Fruit fly (Drosophila melanogaster) whole organism, embryonic: Measurements from ENCODE around the gene stg.

Experiments
- Abd-B ChIP-seq: fragments of 200-800 bp; sonication (Bioruptor generic); optimal IDR thresholded peaks from 2 replicates; lab custom pipeline; 2018; ENCODE audit warnings: missing biosample characterization, mild to moderate bottlenecking, missing genetic modification characterization, moderate library complexity
- Atf-2 ChIP-seq: fragments of 200-800 bp; sonication (Bioruptor generic); optimal IDR thresholded peaks from 2 replicates; lab custom pipeline; 2016; ENCODE audit warnings: missing biosample characterization, missing genetic modification characterization
- CG1024 ChIP-seq: fragments of 200-800 bp; sonication (Bioruptor generic); IDR thresholded peaks from 2 replicates; pipeline ENCODE4 v1.3.6; 2022; ENCODE audit warnings: missing biosample characterization, missing genetic modification characterization
- CG12299 ChIP-seq: fragments of 200-800 bp; sonication (Bioruptor generic); optimal IDR thresholded peaks from 2 replicates; lab custom pipeline; 2018; ENCODE audit warnings: missing biosample characterization, mild to moderate bottlenecking, missing genetic modification characterization
- CG14050 ChIP-seq: fragments of 200-800 bp; sonication (Bioruptor generic); IDR thresholded peaks from 3 replicates; pipeline ENCODE4 v1.3.6; 2022; ENCODE audit warnings: missing biosample characterization, missing genetic modification characterization
- CG15479 ChIP-seq: fragments of 200-800 bp; sonication (Bioruptor generic); optimal IDR thresholded peaks from 3 replicates; lab custom pipeline; 2019; ENCODE audit warnings: missing biosample characterization, mild to moderate bottlenecking, missing genetic modification characterization, moderate library complexity
- CG15514 ChIP-seq: fragments of 200-800 bp; sonication (Bioruptor generic); optimal IDR thresholded peaks from 3 replicates; lab custom pipeline; 2017; ENCODE audit warnings: missing biosample characterization, missing genetic modification characterization, mild to moderate bottlenecking, moderate library complexity, missing genetic modification reagents
- CG1602 ChIP-seq: fragments of 200-800 bp; sonication (Bioruptor generic); optimal IDR thresholded peaks from 3 replicates; lab custom pipeline; 2016; ENCODE audit warnings: missing biosample characterization, missing genetic modification characterization
- CG1647 ChIP-seq: fragments of 200-800 bp; sonication (Bioruptor generic); optimal IDR thresholded peaks from 3 replicates; lab custom pipeline; 2016; ENCODE audit warnings: missing biosample characterization, missing genetic modification characterization
- CG16779 ChIP-seq: fragments of 200-800 bp; sonication (Bioruptor generic); IDR thresholded peaks from 2 replicates; pipeline ENCODE4 v1.3.6; 2022; ENCODE audit warnings: missing biosample characterization, missing genetic modification characterization
- CG1792 ChIP-seq: fragments of 200-800 bp; sonication (Bioruptor generic); optimal IDR thresholded peaks from 2 replicates; lab custom pipeline; 2016; ENCODE audit warnings: missing biosample characterization, missing genetic modification characterization
- CG18476 ChIP-seq: fragments of 200-800 bp; sonication (Bioruptor generic); optimal IDR thresholded peaks from 2 replicates; lab custom pipeline; 2016; ENCODE audit warnings: missing biosample characterization, mild to moderate bottlenecking, missing genetic modification characterization
- CG2889 ChIP-seq: fragments of 200-800 bp; sonication (Bioruptor generic); IDR thresholded peaks from 3 replicates; pipeline ENCODE4 v1.3.6; 2022; ENCODE audit warnings: missing biosample characterization, missing genetic modification characterization
- CG33213 ChIP-seq: fragments of 200-800 bp; sonication (Bioruptor generic); optimal IDR thresholded peaks from 3 replicates; lab custom pipeline; 2016; ENCODE audit warnings: missing biosample characterization, missing genetic modification characterization
- CG4707 ChIP-seq: fragments of 200-800 bp; sonication (Bioruptor generic); optimal IDR thresholded peaks from 2 replicates; lab custom pipeline; 2018; ENCODE audit warnings: missing biosample characterization, mild to moderate bottlenecking, missing genetic modification characterization, moderate library complexity
- CG4820 ChIP-seq: fragments of 200-800 bp; sonication (Bioruptor generic); optimal IDR thresholded peaks from 3 replicates; lab custom pipeline; 2016; ENCODE audit warnings: missing biosample characterization, missing genetic modification characterization
- CG6854 ChIP-seq: fragments of 200-800 bp; sonication (Bioruptor generic); optimal IDR thresholded peaks from 3 replicates; lab custom pipeline; 2017; ENCODE audit warnings: missing biosample characterization, mild to moderate bottlenecking, missing genetic modification characterization
- CG7357 ChIP-seq: fragments of 200-800 bp; sonication (Bioruptor generic); IDR thresholded peaks from 3 replicates; pipeline ENCODE4 v1.3.6; 2022; ENCODE audit warnings: missing biosample characterization, missing genetic modification characterization
- CG7372 ChIP-seq: fragments of 200-800 bp; sonication (Bioruptor generic); IDR thresholded peaks from 2 replicates; pipeline ENCODE4 v1.3.6; 2022; ENCODE audit warnings: missing biosample characterization, missing genetic modification characterization
- CG7556 ChIP-seq: fragments of 200-800 bp; sonication (Bioruptor generic); optimal IDR thresholded peaks from 2 replicates; lab custom pipeline; 2017; ENCODE audit warnings: missing biosample characterization, mild to moderate bottlenecking, missing genetic modification characterization
- CG9609 ChIP-seq: fragments of 200-800 bp; sonication (Bioruptor generic); optimal IDR thresholded peaks from 3 replicates; lab custom pipeline; 2016; ENCODE audit warnings: missing biosample characterization, missing genetic modification characterization
- CkIIα-i1 ChIP-seq: fragments of 200-800 bp; sonication (Bioruptor generic); IDR thresholded peaks from 2 replicates; pipeline ENCODE4 v1.3.6; 2022; ENCODE audit warnings: missing biosample characterization, missing genetic modification characterization
- CrebB ChIP-seq: fragments of 200-800 bp; sonication (Bioruptor generic); optimal IDR thresholded peaks from 3 replicates; lab custom pipeline; 2018; ENCODE audit warnings: missing biosample characterization, mild to moderate bottlenecking, missing genetic modification characterization
- Fer1 ChIP-seq: fragments of 200-800 bp; sonication (Bioruptor generic); optimal IDR thresholded peaks from 2 replicates; lab custom pipeline; 2017; ENCODE audit warnings: missing biosample characterization, mild to moderate bottlenecking, missing genetic modification characterization
- HHEX ChIP-seq: fragments of 200-800 bp; sonication (Bioruptor generic); optimal IDR thresholded peaks from 3 replicates; lab custom pipeline; 2017; ENCODE audit warnings: missing biosample characterization, mild to moderate bottlenecking, missing genetic modification characterization, missing genetic modification reagents
- HLH3B ChIP-seq: fragments of 200-800 bp; sonication (Bioruptor generic); IDR thresholded peaks from 2 replicates; pipeline ENCODE4 v1.3.6; 2022; ENCODE audit warnings: missing biosample characterization, missing genetic modification characterization
- Hey ChIP-seq: fragments of 200-800 bp; sonication (Bioruptor generic); optimal IDR thresholded peaks from 3 replicates; lab custom pipeline; 2018; ENCODE audit warnings: missing biosample characterization, mild to moderate bottlenecking, missing genetic modification characterization
- NfI ChIP-seq: fragments of 200-800 bp; sonication (Bioruptor generic); optimal IDR thresholded peaks from 3 replicates; lab custom pipeline; 2018; ENCODE audit warnings: missing biosample characterization, mild to moderate bottlenecking, missing genetic modification characterization, moderate library complexity
- TFAM ChIP-seq: fragments of 200-800 bp; sonication (Bioruptor generic); optimal IDR thresholded peaks from 2 replicates; lab custom pipeline; 2017; ENCODE audit warnings: missing biosample characterization, missing genetic modification characterization, inconsistent platforms
- bab2 ChIP-seq: fragments of 200-800 bp; sonication (Bioruptor generic); optimal IDR thresholded peaks from 2 replicates; lab custom pipeline; 2016; ENCODE audit warnings: missing biosample characterization, missing genetic modification characterization
- bigmax ChIP-seq: fragments of 200-800 bp; sonication (Bioruptor generic); optimal IDR thresholded peaks from 2 replicates; lab custom pipeline; 2018; ENCODE audit warnings: missing biosample characterization, mild to moderate bottlenecking, missing genetic modification characterization
- cato ChIP-seq: fragments of 200-800 bp; sonication (Bioruptor generic); optimal IDR thresholded peaks from 2 replicates; lab custom pipeline; 2016; ENCODE audit warnings: missing biosample characterization, missing genetic modification characterization, borderline replicate concordance
- chm ChIP-seq: fragments of 200-800 bp; sonication (Bioruptor generic); IDR thresholded peaks from 2 replicates; pipeline ENCODE4 v1.3.6; 2022; ENCODE audit warnings: missing biosample characterization, missing genetic modification characterization
- danr ChIP-seq: fragments of 200-800 bp; sonication (Bioruptor generic); IDR thresholded peaks from 2 replicates; pipeline ENCODE4 v1.3.6; 2022; ENCODE audit warnings: missing biosample characterization, missing genetic modification characterization
- ems ChIP-seq: fragments of 200-800 bp; sonication (Bioruptor generic); optimal IDR thresholded peaks from 3 replicates; lab custom pipeline; 2016; ENCODE audit warnings: missing biosample characterization, missing genetic modification characterization
- eve ChIP-seq, 2 experiments: fragments of >200 bp; optimal IDR thresholded peaks; 2 replicates each; lab custom pipeline; 2017; ENCODE audit warnings: missing biosample characterization in 2 of 2, missing genetic modification characterization in 2 of 2
- gcm2 ChIP-seq: fragments of 200-800 bp; sonication (Bioruptor generic); optimal IDR thresholded peaks from 2 replicates; lab custom pipeline; 2016; ENCODE audit warnings: missing biosample characterization, missing genetic modification characterization
- lov ChIP-seq, 2 experiments: fragments of 200-800 bp in 1 of 2; fragments of >200 bp in 1 of 2; sonication (Bioruptor generic) in 1 of 2; IDR thresholded peaks in 1 of 2; optimal IDR thresholded peaks in 1 of 2; 2 replicates in 1 of 2; 3 replicates in 1 of 2; pipeline versions ENCODE4 v1.3.6 to Lab custom; 2017 to 2022; ENCODE audit warnings: missing biosample characterization in 1 of 2, missing genetic modification characterization in 1 of 2
- maf-S ChIP-seq: fragments of 200-800 bp; sonication (Bioruptor generic); optimal IDR thresholded peaks from 2 replicates; lab custom pipeline; 2016; ENCODE audit warnings: missing biosample characterization, missing genetic modification characterization
- nmo ChIP-seq: fragments of 200-800 bp; sonication (Bioruptor generic); optimal IDR thresholded peaks from 2 replicates; lab custom pipeline; 2018; ENCODE audit warnings: missing biosample characterization, mild to moderate bottlenecking, missing genetic modification characterization, moderate library complexity
- pho ChIP-seq: fragments of 200-800 bp; sonication (Bioruptor generic); optimal IDR thresholded peaks from 2 replicates; lab custom pipeline; 2016; ENCODE audit warnings: missing biosample characterization, missing genetic modification characterization
- pzg ChIP-seq: fragments of 200-800 bp; sonication (Bioruptor generic); optimal IDR thresholded peaks from 3 replicates; lab custom pipeline; 2018; ENCODE audit warnings: missing biosample characterization, mild to moderate bottlenecking, missing genetic modification characterization, moderate library complexity
- sens-2 ChIP-seq: fragments of 200-800 bp; sonication (Bioruptor generic); IDR thresholded peaks from 2 replicates; pipeline ENCODE4 v1.3.6; 2022; ENCODE audit warnings: missing biosample characterization, missing genetic modification characterization
- sim ChIP-seq: fragments of 200-800 bp; sonication (Bioruptor generic); IDR thresholded peaks from 2 replicates; pipeline ENCODE4 v1.3.6; 2022; ENCODE audit warnings: missing biosample characterization, missing genetic modification characterization
- ssp ChIP-seq: fragments of 200-800 bp; sonication (Bioruptor generic); IDR thresholded peaks from 2 replicates; pipeline ENCODE4 v1.3.6; 2022; ENCODE audit warnings: missing biosample characterization, missing genetic modification characterization
- twi ChIP-seq: fragments of 200-800 bp; optimal IDR thresholded peaks from 2 replicates; lab custom pipeline; 2019; ENCODE audit warnings: missing biosample characterization, mild to moderate bottlenecking, missing genetic modification characterization, moderate library complexity
- tx ChIP-seq: fragments of 200-800 bp; sonication (Bioruptor generic); optimal IDR thresholded peaks from 2 replicates; lab custom pipeline; 2016; ENCODE audit warnings: missing biosample characterization, missing genetic modification characterization
- zen2 ChIP-seq: fragments of 200-800 bp; sonication (Bioruptor generic); IDR thresholded peaks from 3 replicates; pipeline ENCODE4 v1.3.6; 2022; ENCODE audit warnings: missing biosample characterization, missing genetic modification characterization; ENCODE audit not compliant: partially characterized antibody
- zf30C ChIP-seq: fragments of 200-800 bp; sonication (Bioruptor generic); optimal IDR thresholded peaks from 3 replicates; lab custom pipeline; 2018; ENCODE audit warnings: missing biosample characterization, mild to moderate bottlenecking, missing genetic modification characterization
- zfh1 ChIP-seq: fragments of 200-800 bp; sonication (Bioruptor generic); IDR thresholded peaks from 3 replicates; pipeline ENCODE4 v1.3.6; 2022; ENCODE audit warnings: missing biosample characterization, missing genetic modification characterization
- zfh2 ChIP-seq: fragments of 200-800 bp; sonication (Bioruptor generic); optimal IDR thresholded peaks from 2 replicates; lab custom pipeline; 2016; ENCODE audit warnings: missing biosample characterization, missing genetic modification characterization

stg gene

DNA sequence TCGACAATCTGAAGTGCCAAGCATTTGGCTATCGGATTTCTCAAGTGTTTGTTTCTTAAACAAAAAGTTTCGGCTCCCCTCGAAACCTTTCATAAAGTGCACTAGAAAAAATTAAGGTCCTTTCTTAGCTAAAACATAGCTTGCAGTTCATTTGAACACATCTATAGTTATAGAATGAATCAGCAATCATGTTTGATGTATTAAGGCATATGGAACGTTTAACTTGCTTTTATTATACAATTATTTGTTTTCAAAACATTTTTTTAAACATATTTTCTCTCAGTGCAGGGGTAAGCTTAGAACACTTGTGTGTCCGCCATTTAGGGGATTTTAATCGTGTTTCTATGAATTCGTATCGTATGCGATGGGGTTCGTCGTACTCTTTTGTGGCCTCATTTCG is 19.0 kb upstream of the stg start (continued):
- TF ChIP-seq zf30C (GFP tag; lab: Kevin White, UChicago) (peak; percentile 56), CrebB (peak; percentile 5), CkIIα-i1 (GFP tag; lab: Robert Waterston, UW) (no peak), CG7556 (GFP tag; lab: Kevin White, UChicago) (peak; percentile 47), Abd-B (peak; percentile 43), CG4707 (GFP tag; lab: Kevin White, UChicago) (peak; percentile 68), zfh2 (no peak), CG4820 (GFP tag; lab: Kevin White, UChicago) (peak; percentile 57), eve (GFP tag; optimal IDR thresholded peaks at IDR 0.05; lab: Kevin White, UChicago) (peak in 1 of 2 experiments; percentile 77), CG1792 (GFP tag; lab: Kevin White, UChicago) (no peak), lov (optimal IDR thresholded peaks at IDR 0.05; lab: Kevin White, UChicago) (no peak), lov (GFP tag; IDR thresholded peaks at IDR 0.05; lab: Robert Waterston, UW) (0 out of 3 replicates have a peak, but pooled peaks have one; percentile 64), NfI (peak; percentile 49), CG7357 (GFP tag; lab: Robert Waterston, UW) (0 out of 3 replicates have a peak, but pooled peaks have one; percentile 47), bab2 (peak; percentile 33), zfh1 (GFP tag; lab: Robert Waterston, UW) (peak; percentile 73), CG2889 (GFP tag; lab: Robert Waterston, UW) (no peak), CG7372 (no peak), TFAM (GFP tag; lab: Kevin White, UChicago) (no peak), CG33213 (peak; percentile 11), ems (no peak), tx (GFP tag; lab: Kevin White, UChicago) (peak; percentile 20), chm (GFP tag; lab: Robert Waterston, UW) (peak; percentile 58; the same call in 1 of the 2 replicates), CG15514 (GFP tag; lab: Kevin White, UChicago) (no peak), CG1602 (peak; percentile 67), CG1024 (GFP tag; lab: Robert Waterston, UW) (0 out of 2 replicates have a peak, but pooled peaks have one; percentile 33), pzg (GFP tag; lab: Kevin White, UChicago) (no peak), sens-2 (no peak), HHEX (GFP tag; lab: Kevin White, UChicago) (peak; percentile 21), CG16779 (GFP tag; lab: Robert Waterston, UW) (no peak), sim (GFP tag; lab: Robert Waterston, UW) (0 out of 2 replicates have a peak, but pooled peaks have one; percentile 17), CG14050 (GFP tag; lab: Robert Waterston, UW) (no peak), pho (GFP tag; lab: Kevin White, UChicago) (peak; percentile 15), Fer1 (GFP tag; lab: Kevin White, UChicago) (no peak), HLH3B (GFP tag; lab: Robert Waterston, UW) (peak; percentile 35; the same call in 1 of the 2 replicates), danr (GFP tag; lab: Robert Waterston, UW) (no peak), maf-S (GFP tag; lab: Kevin White, UChicago) (no peak), CG1647 (GFP tag; lab: Kevin White, UChicago) (no peak), CG18476 (peak; percentile 47), CG15479 (GFP tag; lab: Kevin White, UChicago) (no peak), zen2 (no peak), cato (GFP tag; lab: Kevin White, UChicago) (peak; percentile 16), nmo (GFP tag; lab: Kevin White, UChicago) (peak; percentile 62), Atf-2 (GFP tag; lab: Kevin White, UChicago) (peak; percentile 25), bigmax (GFP tag; lab: Kevin White, UChicago) (no peak), twi (tag; lab: Kevin White, UChicago) (peak; percentile 65), CG6854 (GFP tag; lab: Kevin White, UChicago) (no peak), CG12299 (tag; lab: Kevin White, UChicago) (no peak), ssp (peak; percentile 36; the same call in 1 of the 2 replicates), Hey (no peak), gcm2 (GFP tag; lab: Kevin White, UChicago) (peak; percentile 9), CG9609 (GFP tag; lab: Kevin White, UChicago) (peak; percentile 17)
